Worm (Caenorhabditis elegans) whole organism, L1 larva: ENCODE results near the gene clec-150.

Experiments
- lsy-2 ChIP-seq, 2 experiments: fragments of 150-350 bp; optimal IDR thresholded peaks; 2 replicates each; lab custom pipeline; 2014; ENCODE audit warnings: missing biosample characterization in 2 of 2, missing genetic modification characterization in 2 of 2
- sup-37 ChIP-seq: fragments of 200-800 bp; sonication (Bioruptor generic); optimal IDR thresholded peaks from 2 replicates; lab custom pipeline; 2018; ENCODE audit warnings: mild to moderate bottlenecking, missing genetic modification characterization, missing compliant biosample characterization

ce11 chrIII:1002510-1002909 is at the start of gene clec-150:
- no peak for TF ChIP-seq lsy-2 (tag; optimal IDR thresholded peaks at IDR 0.05; lab: Kevin White, UChicago)
- no peak for TF ChIP-seq sup-37
